Fruit fly (Drosophila melanogaster) whole organism, embryonic: Measurements from ENCODE around the gene qless.

Source experiments
- BtbVII ChIP-seq: fragments of 200-800 bp; sonication (Bioruptor generic); optimal IDR thresholded peaks from 3 replicates; lab custom pipeline; 2017; ENCODE audit warnings: missing biosample characterization, mild to moderate bottlenecking, missing genetic modification characterization
- Bteb2 ChIP-seq: fragments of 200-800 bp; sonication (Bioruptor generic); optimal IDR thresholded peaks from 2 replicates; lab custom pipeline; 2016; ENCODE audit warnings: missing biosample characterization, missing genetic modification characterization
- CG10274 ChIP-seq: fragments of 200-800 bp; sonication (Bioruptor generic); optimal IDR thresholded peaks from 3 replicates; lab custom pipeline; 2017; ENCODE audit warnings: missing biosample characterization, mild to moderate bottlenecking, missing genetic modification characterization
- CG11247 ChIP-seq: fragments of 200-800 bp; sonication (Bioruptor generic); IDR thresholded peaks from 2 replicates; pipeline ENCODE4 v1.3.6; 2022; ENCODE audit warnings: missing biosample characterization, missing genetic modification characterization
- CG12942 ChIP-seq: fragments of 200-800 bp; sonication (Bioruptor generic); optimal IDR thresholded peaks from 3 replicates; lab custom pipeline; 2016; ENCODE audit warnings: missing biosample characterization, missing genetic modification characterization
- CG14014 ChIP-seq: fragments of 200-800 bp; sonication (Bioruptor generic); IDR thresholded peaks from 2 replicates; pipeline ENCODE4 v1.3.6; 2022; ENCODE audit warnings: missing biosample characterization, missing genetic modification characterization
- CG14441 ChIP-seq: fragments of 200-800 bp; sonication (Bioruptor generic); IDR thresholded peaks from 2 replicates; pipeline ENCODE4 v1.3.6; 2022; ENCODE audit warnings: missing biosample characterization, missing genetic modification characterization
- CG14965 ChIP-seq: fragments of 200-800 bp; sonication (Bioruptor generic); optimal IDR thresholded peaks from 2 replicates; lab custom pipeline; 2016; ENCODE audit warnings: missing biosample characterization, missing genetic modification characterization, borderline replicate concordance
- CG15011 ChIP-seq: fragments of 200-800 bp; sonication (Bioruptor generic); optimal IDR thresholded peaks from 3 replicates; lab custom pipeline; 2018; ENCODE audit warnings: missing biosample characterization, mild to moderate bottlenecking, missing genetic modification characterization
- CG15479 ChIP-seq: fragments of 200-800 bp; sonication (Bioruptor generic); optimal IDR thresholded peaks from 3 replicates; lab custom pipeline; 2019; ENCODE audit warnings: missing biosample characterization, mild to moderate bottlenecking, missing genetic modification characterization, moderate library complexity
- CG15696 ChIP-seq: fragments of 200-800 bp; sonication (Bioruptor generic); optimal IDR thresholded peaks from 2 replicates; lab custom pipeline; 2019; ENCODE audit warnings: missing biosample characterization, mild to moderate bottlenecking, missing genetic modification characterization, moderate library complexity
- CG17568 ChIP-seq: fragments of 200-800 bp; sonication (Bioruptor generic); optimal IDR thresholded peaks from 2 replicates; lab custom pipeline; 2018; ENCODE audit warnings: missing biosample characterization, mild to moderate bottlenecking, missing genetic modification characterization, moderate library complexity
- CG2199 ChIP-seq: fragments of 200-800 bp; sonication (Bioruptor generic); IDR thresholded peaks from 3 replicates; pipeline ENCODE4 v1.3.6; 2022; ENCODE audit warnings: missing biosample characterization, missing genetic modification characterization
- CG32767 ChIP-seq: fragments of 200-800 bp; sonication (Bioruptor generic); IDR thresholded peaks from 2 replicates; pipeline ENCODE4 v1.3.6; 2022; ENCODE audit warnings: missing biosample characterization, missing genetic modification characterization
- CG4360 ChIP-seq: fragments of 200-800 bp; sonication (Bioruptor generic); IDR thresholded peaks from 2 replicates; pipeline ENCODE4 v1.3.6; 2022; ENCODE audit warnings: missing biosample characterization, missing genetic modification characterization
- CG5180 ChIP-seq: fragments of 200-800 bp; sonication (Bioruptor generic); optimal IDR thresholded peaks from 3 replicates; lab custom pipeline; 2017; ENCODE audit warnings: missing biosample characterization, missing genetic modification characterization, mild to moderate bottlenecking, moderate library complexity, missing genetic modification reagents
- CG6254 ChIP-seq: fragments of 200-800 bp; sonication (Bioruptor generic); optimal IDR thresholded peaks from 3 replicates; lab custom pipeline; 2017; ENCODE audit warnings: mild to moderate bottlenecking, missing biosample characterization, missing genetic modification reagents, missing genetic modification characterization
- CG6683 ChIP-seq: fragments of 200-800 bp; sonication (Bioruptor generic); optimal IDR thresholded peaks from 2 replicates; lab custom pipeline; 2017; ENCODE audit warnings: missing biosample characterization, mild to moderate bottlenecking, missing genetic modification characterization, missing genetic modification reagents
- CG7987 ChIP-seq: fragments of 200-800 bp; sonication (Bioruptor generic); optimal IDR thresholded peaks from 2 replicates; lab custom pipeline; 2018; ENCODE audit warnings: missing biosample characterization, mild to moderate bottlenecking, missing genetic modification characterization, moderate library complexity
- CG9876 ChIP-seq: fragments of 200-800 bp; sonication (Bioruptor generic); optimal IDR thresholded peaks from 2 replicates; lab custom pipeline; 2016; ENCODE audit warnings: missing biosample characterization, missing genetic modification characterization
- CTCF ChIP-seq: fragments of 200-800 bp; sonication (Bioruptor generic); optimal IDR thresholded peaks from 2 replicates; lab custom pipeline; 2017; ENCODE audit warnings: missing biosample characterization, mild to moderate bottlenecking, missing genetic modification characterization, moderate library complexity
- H2.0 ChIP-seq: fragments of 200-800 bp; sonication (Bioruptor generic); IDR thresholded peaks from 2 replicates; pipeline ENCODE4 v1.3.6; 2022; ENCODE audit warnings: missing biosample characterization, missing genetic modification characterization
- HmgD ChIP-seq: fragments of 200-800 bp; sonication (Bioruptor generic); optimal IDR thresholded peaks from 3 replicates; lab custom pipeline; 2016; ENCODE audit warnings: missing biosample characterization, missing genetic modification characterization
- Hmx ChIP-seq: fragments of 200-800 bp; sonication (Bioruptor generic); optimal IDR thresholded peaks from 2 replicates; lab custom pipeline; 2016; ENCODE audit warnings: missing biosample characterization, missing genetic modification characterization
- MTF-1 ChIP-seq: fragments of 200-800 bp; sonication (Bioruptor generic); optimal IDR thresholded peaks from 2 replicates; lab custom pipeline; 2018; ENCODE audit warnings: missing biosample characterization, mild to moderate bottlenecking, missing genetic modification characterization, borderline replicate concordance
- Mrtf ChIP-seq: fragments of 200-800 bp; sonication (Bioruptor generic); IDR thresholded peaks from 3 replicates; pipeline ENCODE4 v1.3.6; 2022; ENCODE audit warnings: missing biosample characterization, missing genetic modification characterization
- Oaz ChIP-seq: fragments of 200-800 bp; sonication (Bioruptor generic); IDR thresholded peaks from 2 replicates; pipeline ENCODE4 v1.3.6; 2022; ENCODE audit warnings: missing biosample characterization, missing genetic modification characterization
- Opbp ChIP-seq: fragments of 200-800 bp; sonication (Bioruptor generic); IDR thresholded peaks from 3 replicates; pipeline ENCODE4 v1.3.6; 2022; ENCODE audit warnings: missing biosample characterization, missing genetic modification characterization; ENCODE audit not compliant: partially characterized antibody
- Usf ChIP-seq: fragments of 200-800 bp; sonication (Bioruptor generic); optimal IDR thresholded peaks from 2 replicates; lab custom pipeline; 2017; ENCODE audit warnings: missing genotype, missing biosample characterization, missing genetic modification characterization
- ase ChIP-seq: fragments of 200-800 bp; sonication (Bioruptor generic); IDR thresholded peaks from 3 replicates; pipeline ENCODE4 v1.3.6; 2022; ENCODE audit warnings: missing biosample characterization, missing genetic modification characterization
- bsh ChIP-seq, 2 experiments: fragments of 200-800 bp; sonication (Bioruptor generic); optimal IDR thresholded peaks; 2 replicates each; lab custom pipeline; 2017 to 2018; ENCODE audit warnings: mild to moderate bottlenecking in 2 of 2, missing biosample characterization in 2 of 2, missing genetic modification characterization in 2 of 2, moderate library complexity in 1 of 2
- chif ChIP-seq, 2 experiments: fragments of 200-800 bp; sonication (Bioruptor generic); optimal IDR thresholded peaks; 3 replicates each; lab custom pipeline; 2016; ENCODE audit warnings: missing biosample characterization in 2 of 2, missing genetic modification characterization in 2 of 2
- chinmo ChIP-seq: fragments of 200-800 bp; sonication (Bioruptor generic); IDR thresholded peaks from 4 replicates; pipeline ENCODE4 v1.3.6; 2022; ENCODE audit warnings: missing biosample characterization, missing genetic modification characterization; ENCODE audit not compliant: partially characterized antibody
- crp ChIP-seq, 2 experiments: fragments of 200-800 bp; sonication (Bioruptor generic); optimal IDR thresholded peaks; 2 replicates in 1 of 2; 3 replicates in 1 of 2; lab custom pipeline; 2017; ENCODE audit warnings: missing biosample characterization in 2 of 2, missing genetic modification characterization in 2 of 2, mild to moderate bottlenecking in 1 of 2, moderate library complexity in 1 of 2
- cwo ChIP-seq: fragments of 200-800 bp; sonication (Bioruptor generic); optimal IDR thresholded peaks from 3 replicates; lab custom pipeline; 2017; ENCODE audit warnings: missing biosample characterization, missing genetic modification characterization, mild to moderate bottlenecking, moderate library complexity, missing genetic modification reagents
- gcm2 ChIP-seq: fragments of 200-800 bp; sonication (Bioruptor generic); optimal IDR thresholded peaks from 2 replicates; lab custom pipeline; 2016; ENCODE audit warnings: missing biosample characterization, missing genetic modification characterization
- gem ChIP-seq: fragments of 200-800 bp; sonication (Bioruptor generic); optimal IDR thresholded peaks from 2 replicates; lab custom pipeline; 2019; ENCODE audit warnings: missing biosample characterization, mild to moderate bottlenecking, missing genetic modification characterization, moderate library complexity
- odd ChIP-seq: fragments of 200-800 bp; sonication (Bioruptor generic); optimal IDR thresholded peaks from 2 replicates; lab custom pipeline; 2017; ENCODE audit warnings: missing biosample characterization, mild to moderate bottlenecking, missing genetic modification characterization
- onecut ChIP-seq: fragments of 200-800 bp; sonication (Bioruptor generic); IDR thresholded peaks from 2 replicates; pipeline ENCODE4 v1.3.6; 2022; ENCODE audit warnings: missing biosample characterization, missing genetic modification characterization
- org-1 ChIP-seq: fragments of 200-800 bp; sonication (Bioruptor generic); optimal IDR thresholded peaks from 2 replicates; lab custom pipeline; 2017; ENCODE audit warnings: missing biosample characterization, missing genetic modification characterization
- pnt ChIP-seq: fragments of 200-800 bp; sonication (Bioruptor generic); optimal IDR thresholded peaks from 3 replicates; lab custom pipeline; 2016; ENCODE audit warnings: missing biosample characterization, missing genetic modification characterization
- pzg ChIP-seq: fragments of 200-800 bp; sonication (Bioruptor generic); optimal IDR thresholded peaks from 3 replicates; lab custom pipeline; 2018; ENCODE audit warnings: missing biosample characterization, mild to moderate bottlenecking, missing genetic modification characterization, moderate library complexity
- run ChIP-seq: fragments of 200-800 bp; sonication (Bioruptor generic); optimal IDR thresholded peaks from 3 replicates; lab custom pipeline; 2018; ENCODE audit warnings: missing biosample characterization, mild to moderate bottlenecking, missing genetic modification characterization
- seq ChIP-seq: fragments of 200-800 bp; sonication (Bioruptor generic); IDR thresholded peaks from 2 replicates; pipeline ENCODE4 v1.3.6; 2022; ENCODE audit warnings: missing biosample characterization, missing genetic modification characterization
- stc ChIP-seq: fragments of 200-800 bp; sonication (Bioruptor generic); IDR thresholded peaks from 2 replicates; pipeline ENCODE4 v1.3.6; 2022; ENCODE audit warnings: missing biosample characterization, missing genetic modification characterization
- tgo ChIP-seq: fragments of 200-800 bp; sonication (Bioruptor generic); IDR thresholded peaks from 3 replicates; pipeline ENCODE4 v1.3.6; 2022; ENCODE audit warnings: missing biosample characterization, missing genetic modification characterization
- tna ChIP-seq: fragments of 200-800 bp; sonication (Bioruptor generic); IDR thresholded peaks from 2 replicates; pipeline ENCODE4 v1.3.6; 2022; ENCODE audit warnings: missing biosample characterization, missing genetic modification characterization; ENCODE audit not compliant: partially characterized antibody
- unc-4 ChIP-seq: fragments of 200-800 bp; sonication (Bioruptor generic); IDR thresholded peaks from 2 replicates; pipeline ENCODE4 v1.3.6; 2022; ENCODE audit warnings: missing biosample characterization, missing genetic modification characterization; ENCODE audit not compliant: partially characterized antibody
- yki ChIP-seq: fragments of >200 bp; optimal IDR thresholded peaks from 3 replicates; lab custom pipeline; 2018

qless gene

DNA sequence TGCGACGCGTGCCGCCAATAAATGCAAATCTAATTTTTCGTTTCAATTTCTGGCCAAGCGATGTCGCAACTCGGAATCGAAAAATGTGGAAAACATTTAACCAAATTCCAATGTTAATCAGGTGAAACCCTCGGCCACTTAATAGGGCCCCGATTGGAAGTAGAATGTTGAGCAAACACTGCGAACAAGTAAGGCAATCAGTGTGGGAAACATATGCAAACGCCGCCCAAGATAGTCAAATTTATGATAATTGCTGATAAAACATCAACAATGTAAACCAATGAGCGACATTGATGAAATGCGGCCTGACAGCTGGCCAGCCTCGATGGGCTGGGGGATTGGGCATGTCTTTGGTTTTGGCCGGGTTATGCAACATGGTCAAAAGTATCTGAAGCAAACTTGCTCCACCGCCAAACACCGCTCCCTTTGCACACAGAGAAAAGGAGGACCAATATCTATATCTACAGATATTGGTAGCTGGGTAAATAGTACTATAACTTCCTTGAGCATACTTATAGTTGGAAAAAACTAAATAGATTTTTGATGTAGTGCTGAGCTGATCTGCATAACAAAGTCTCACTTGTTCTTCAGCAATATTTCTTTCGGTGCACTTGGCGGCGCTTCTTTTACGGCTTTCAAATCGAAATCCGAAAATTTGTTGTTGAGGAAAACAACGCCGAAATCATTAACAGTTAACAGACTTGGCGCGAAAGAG, 5.0 kb downstream of the qless start (continued):
- TF ChIP-seq pzg (GFP tag; lab: Kevin White, UChicago) = no peak
- TF ChIP-seq Mrtf (GFP tag; lab: Robert Waterston, UW) = peak; percentile 83
- peak; percentile 14 for TF ChIP-seq CG7987
- peak in 1 of 2 experiments; percentile 88 for TF ChIP-seq bsh (GFP tag; optimal IDR thresholded peaks at IDR 0.05; lab: Kevin White, UChicago)
- 0 out of 2 replicates have a peak, but pooled peaks have one; percentile 50 for TF ChIP-seq CG32767 (GFP tag; lab: Robert Waterston, UW)
- TF ChIP-seq CG14014 (GFP tag; lab: Robert Waterston, UW) = peak; percentile 78; the same call in 1 of the 2 replicates
- peak; percentile 86 for TF ChIP-seq CG14441 (GFP tag; lab: Robert Waterston, UW)
- TF ChIP-seq CTCF (GFP tag; lab: Kevin White, UChicago) = peak; percentile 30
- no peak for TF ChIP-seq CG14965
- peak; percentile 72 for TF ChIP-seq Oaz (GFP tag; lab: Robert Waterston, UW)
- TF ChIP-seq CG17568 (GFP tag; lab: Kevin White, UChicago) = peak; percentile 24
- peak; percentile 64 for TF ChIP-seq CG5180 (GFP tag; lab: Kevin White, UChicago)
- TF ChIP-seq CG4360 (GFP tag; lab: Robert Waterston, UW) = 0 out of 2 replicates have a peak, but pooled peaks have one; percentile 19
- TF ChIP-seq CG15696 (tag; lab: Kevin White, UChicago) = no peak
- TF ChIP-seq CG9876 (GFP tag; lab: Kevin White, UChicago) = peak; percentile 28
- TF ChIP-seq ase (GFP tag; lab: Robert Waterston, UW) = peak; percentile 82
- TF ChIP-seq Hmx (GFP tag; lab: Kevin White, UChicago) = no peak
- peak; percentile 49 for TF ChIP-seq CG12942 (GFP tag; lab: Kevin White, UChicago)
- TF ChIP-seq CG11247 = peak; percentile 75
- peak; percentile 60 for TF ChIP-seq run (tag; lab: Kevin White, UChicago)
- TF ChIP-seq gcm2 (GFP tag; lab: Kevin White, UChicago) = no peak
- peak; percentile 82 for TF ChIP-seq stc (GFP tag; lab: Robert Waterston, UW)
- no peak for TF ChIP-seq tna (GFP tag; lab: Robert Waterston, UW)
- TF ChIP-seq chif (GFP tag; optimal IDR thresholded peaks at IDR 0.05; lab: Kevin White, UChicago) = peak; percentile 61 to 69
- TF ChIP-seq chinmo = no peak
- TF ChIP-seq CG10274 (GFP tag; lab: Kevin White, UChicago) = peak; percentile 41
- peak; percentile 68 for TF ChIP-seq H2.0
- peak; percentile 71 for TF ChIP-seq onecut (GFP tag; lab: Robert Waterston, UW)
- no peak for TF ChIP-seq HmgD
- TF ChIP-seq CG6254 = peak; percentile 62
- TF ChIP-seq unc-4 (GFP tag; lab: Robert Waterston, UW) = no peak
- peak; percentile 9 for TF ChIP-seq BtbVII
- peak; percentile 26 for TF ChIP-seq Bteb2
- peak; percentile 82 for TF ChIP-seq gem (tag; lab: Kevin White, UChicago)
- no peak for TF ChIP-seq crp (GFP tag; optimal IDR thresholded peaks at IDR 0.05; lab: Kevin White, UChicago)
- TF ChIP-seq tgo (GFP tag; lab: Robert Waterston, UW) = peak; percentile 81
- no peak for TF ChIP-seq CG15011
- TF ChIP-seq CG15479 (GFP tag; lab: Kevin White, UChicago) = no peak
- TF ChIP-seq cwo = peak; percentile 38
- TF ChIP-seq Opbp (GFP tag; lab: Robert Waterston, UW) = no peak
- peak; percentile 70 for TF ChIP-seq org-1 (GFP tag; lab: Kevin White, UChicago)
- TF ChIP-seq Usf (GFP tag; lab: Kevin White, UChicago) = no peak
- TF ChIP-seq pnt (GFP tag; lab: Kevin White, UChicago) = peak; percentile 70
- peak; percentile 45 for TF ChIP-seq odd (GFP tag; lab: Kevin White, UChicago)
- TF ChIP-seq yki (lab: Kevin White, UChicago) = no peak
- TF ChIP-seq CG6683 (GFP tag; lab: Kevin White, UChicago) = peak; percentile 25
- TF ChIP-seq MTF-1 (GFP tag; lab: Kevin White, UChicago) = peak; percentile 71
- peak; percentile 69 for TF ChIP-seq seq (GFP tag; lab: Robert Waterston, UW)
- peak; percentile 72; the same call in 2 of the 3 replicates for TF ChIP-seq CG2199 (GFP tag; lab: Robert Waterston, UW)
